Fruit fly (Drosophila melanogaster): ENCODE results near the gene GstD10.

- TF ChIP-seq Sin3A (optimal IDR thresholded peaks at IDR 0.05), result no peak
- no peak for TF ChIP-seq h (optimal IDR thresholded peaks at IDR 0.05)
- TF ChIP-seq Myc (optimal IDR thresholded peaks at IDR 0.05), result no peak
These were observed 41.0 kb upstream of the GstD10 start, which contains the start of gene CG5167 for dm6 chr3R:12406235-12407196.

Data from Kc167 (cell line).